Fruit fly (Drosophila melanogaster) whole organism, embryonic: ENCODE data around the gene CG43116.

Source experiments
- CG10565 ChIP-seq: fragments of 200-800 bp; sonication (Bioruptor generic); optimal IDR thresholded peaks from 3 replicates; lab custom pipeline; 2016; ENCODE audit warnings: missing biosample characterization, mild to moderate bottlenecking, missing genetic modification characterization
- CG11093 ChIP-seq: fragments of 200-800 bp; sonication (Bioruptor generic); IDR thresholded peaks from 3 replicates; pipeline ENCODE4 v1.3.6; 2022; ENCODE audit warnings: missing biosample characterization, missing genetic modification characterization
- CG11723 ChIP-seq: fragments of 200-800 bp; sonication (Bioruptor generic); optimal IDR thresholded peaks from 2 replicates; lab custom pipeline; 2017; ENCODE audit warnings: missing biosample characterization, mild to moderate bottlenecking, missing genetic modification characterization
- CG12219 ChIP-seq: fragments of 200-800 bp; sonication (Bioruptor generic); optimal IDR thresholded peaks from 3 replicates; lab custom pipeline; 2018; ENCODE audit warnings: missing biosample characterization, mild to moderate bottlenecking, missing genetic modification characterization
- CG16863 ChIP-seq: fragments of 200-800 bp; sonication (Bioruptor generic); optimal IDR thresholded peaks from 3 replicates; lab custom pipeline; 2016; ENCODE audit warnings: missing biosample characterization, missing genetic modification characterization
- CG17385 ChIP-seq: fragments of 200-800 bp; sonication (Bioruptor generic); optimal IDR thresholded peaks from 3 replicates; lab custom pipeline; 2018; ENCODE audit warnings: missing biosample characterization, mild to moderate bottlenecking, missing genetic modification characterization
- CG18011 ChIP-seq: fragments of 200-800 bp; sonication (Bioruptor generic); optimal IDR thresholded peaks from 2 replicates; lab custom pipeline; 2017; ENCODE audit warnings: missing biosample characterization, missing genetic modification characterization, mild to moderate bottlenecking, moderate library complexity, missing genotype
- CG3995 ChIP-seq: fragments of 200-800 bp; sonication (Bioruptor generic); optimal IDR thresholded peaks from 3 replicates; lab custom pipeline; 2016; ENCODE audit warnings: missing biosample characterization, missing genetic modification characterization
- CG6175 ChIP-seq: fragments of 200-800 bp; sonication (Bioruptor generic); IDR thresholded peaks from 3 replicates; pipeline ENCODE4 v1.3.6; 2022; ENCODE audit warnings: missing biosample characterization, missing genetic modification characterization
- CG6854 ChIP-seq: fragments of 200-800 bp; sonication (Bioruptor generic); optimal IDR thresholded peaks from 3 replicates; lab custom pipeline; 2017; ENCODE audit warnings: missing biosample characterization, mild to moderate bottlenecking, missing genetic modification characterization
- CG7357 ChIP-seq: fragments of 200-800 bp; sonication (Bioruptor generic); IDR thresholded peaks from 3 replicates; pipeline ENCODE4 v1.3.6; 2022; ENCODE audit warnings: missing biosample characterization, missing genetic modification characterization
- CG8359 ChIP-seq: fragments of 200-800 bp; sonication (Bioruptor generic); optimal IDR thresholded peaks from 2 replicates; lab custom pipeline; 2017; ENCODE audit warnings: missing biosample characterization, mild to moderate bottlenecking, missing genetic modification characterization, borderline replicate concordance
- CG9876 ChIP-seq: fragments of 200-800 bp; sonication (Bioruptor generic); optimal IDR thresholded peaks from 2 replicates; lab custom pipeline; 2016; ENCODE audit warnings: missing biosample characterization, missing genetic modification characterization
- CoRest ChIP-seq: fragments of 200-800 bp; sonication (Bioruptor generic); optimal IDR thresholded peaks from 3 replicates; lab custom pipeline; 2018; ENCODE audit warnings: missing biosample characterization, mild to moderate bottlenecking, missing genetic modification characterization, moderate library complexity
- D ChIP-seq, 2 experiments: fragments of 200-800 bp in 1 of 2; fragments of >200 bp in 1 of 2; sonication (Bioruptor generic) in 1 of 2; optimal IDR thresholded peaks; 2 replicates in 1 of 2; 3 replicates in 1 of 2; lab custom pipeline; 2017; ENCODE audit warnings: mild to moderate bottlenecking in 1 of 2, missing biosample characterization in 1 of 2, missing genetic modification characterization in 1 of 2, missing genetic modification reagents in 1 of 2
- D19B ChIP-seq: fragments of 200-800 bp; sonication (Bioruptor generic); optimal IDR thresholded peaks from 2 replicates; lab custom pipeline; 2017; ENCODE audit warnings: missing biosample characterization, mild to moderate bottlenecking, missing genetic modification characterization
- H15 ChIP-seq: fragments of 200-800 bp; sonication (Bioruptor generic); IDR thresholded peaks from 3 replicates; pipeline ENCODE4 v1.3.6; 2022; ENCODE audit warnings: missing biosample characterization, missing genetic modification characterization
- HLHmδ ChIP-seq: fragments of 200-800 bp; sonication (Bioruptor generic); optimal IDR thresholded peaks from 2 replicates; lab custom pipeline; 2018; ENCODE audit warnings: missing biosample characterization, mild to moderate bottlenecking, missing genetic modification characterization, moderate library complexity
- MESR4 ChIP-seq: fragments of 200-800 bp; sonication (Bioruptor generic); optimal IDR thresholded peaks from 2 replicates; lab custom pipeline; 2018; ENCODE audit warnings: missing biosample characterization, mild to moderate bottlenecking, missing genetic modification characterization, moderate library complexity
- Meics ChIP-seq: fragments of 200-800 bp; sonication (Bioruptor generic); optimal IDR thresholded peaks from 2 replicates; lab custom pipeline; 2017; ENCODE audit warnings: missing biosample characterization, mild to moderate bottlenecking, missing genetic modification characterization
- Myb ChIP-seq: fragments of 200-800 bp; sonication (Bioruptor generic); optimal IDR thresholded peaks from 2 replicates; lab custom pipeline; 2016; ENCODE audit warnings: missing biosample characterization, missing genetic modification characterization
- Ravus ChIP-seq: fragments of 200-800 bp; sonication (Bioruptor generic); IDR thresholded peaks from 2 replicates; pipeline ENCODE4 v1.3.6; 2022; ENCODE audit warnings: missing biosample characterization, missing genetic modification characterization
- Rx ChIP-seq: fragments of 200-800 bp; sonication (Bioruptor generic); IDR thresholded peaks from 2 replicates; pipeline ENCODE4 v1.3.6; 2022; ENCODE audit warnings: missing biosample characterization, missing genetic modification characterization
- Sin3A ChIP-seq: fragments of >200 bp; optimal IDR thresholded peaks from 2 replicates; lab custom pipeline; 2018
- Vsx1 ChIP-seq: fragments of 200-800 bp; sonication (Bioruptor generic); optimal IDR thresholded peaks from 2 replicates; lab custom pipeline; 2017; ENCODE audit warnings: missing biosample characterization, mild to moderate bottlenecking, missing genetic modification characterization, missing genetic modification reagents
- Xrp1 ChIP-seq: fragments of 200-800 bp; sonication (Bioruptor generic); IDR thresholded peaks from 2 replicates; pipeline ENCODE4 v1.3.6; 2022; ENCODE audit warnings: missing biosample characterization, missing genetic modification characterization
- croc ChIP-seq: fragments of 200-800 bp; sonication (Bioruptor generic); conservative IDR thresholded peaks from 3 replicates; pipeline ENCODE4 v1.3.6; 2022; ENCODE audit warnings: missing biosample characterization, missing genetic modification characterization
- dimm ChIP-seq: fragments of 200-800 bp; sonication (Bioruptor generic); IDR thresholded peaks from 2 replicates; pipeline ENCODE4 v1.3.6; 2022; ENCODE audit warnings: missing biosample characterization, missing genetic modification characterization
- fd3F ChIP-seq: fragments of 200-800 bp; sonication (Bioruptor generic); optimal IDR thresholded peaks from 2 replicates; lab custom pipeline; 2018; ENCODE audit warnings: missing biosample characterization, mild to moderate bottlenecking, missing genetic modification characterization, moderate library complexity
- fd64A ChIP-seq: fragments of 200-800 bp; sonication (Bioruptor generic); optimal IDR thresholded peaks from 3 replicates; lab custom pipeline; 2018; ENCODE audit warnings: missing biosample characterization, mild to moderate bottlenecking, missing genetic modification characterization
- hb ChIP-seq: fragments of 200-800 bp; sonication (Bioruptor generic); IDR thresholded peaks from 3 replicates; pipeline ENCODE4 v1.3.6; 2022; ENCODE audit warnings: missing biosample characterization, missing genetic modification characterization; ENCODE audit not compliant: partially characterized antibody
- hbn ChIP-seq: fragments of 200-800 bp; sonication (Bioruptor generic); IDR thresholded peaks from 2 replicates; pipeline ENCODE4 v1.3.6; 2022; ENCODE audit warnings: missing biosample characterization, missing genetic modification characterization; ENCODE audit not compliant: partially characterized antibody
- jigr1 ChIP-seq: fragments of 200-800 bp; sonication (Bioruptor generic); IDR thresholded peaks from 3 replicates; pipeline ENCODE4 v1.3.6; 2022; ENCODE audit warnings: missing biosample characterization, missing genetic modification characterization
- nom ChIP-seq: fragments of 200-800 bp; sonication (Bioruptor generic); optimal IDR thresholded peaks from 2 replicates; lab custom pipeline; 2017; ENCODE audit warnings: missing biosample characterization, missing genetic modification characterization, mild to moderate bottlenecking, moderate library complexity, missing genetic modification reagents
- org-1 ChIP-seq: fragments of 200-800 bp; sonication (Bioruptor generic); optimal IDR thresholded peaks from 2 replicates; lab custom pipeline; 2017; ENCODE audit warnings: missing biosample characterization, missing genetic modification characterization
- otp ChIP-seq: fragments of 200-800 bp; sonication (Bioruptor generic); IDR thresholded peaks from 3 replicates; pipeline ENCODE4, ENCODE4 v1.3.6; 2022; ENCODE audit warnings: missing biosample characterization, missing genetic modification characterization
- pnt ChIP-seq: fragments of 200-800 bp; sonication (Bioruptor generic); optimal IDR thresholded peaks from 3 replicates; lab custom pipeline; 2016; ENCODE audit warnings: missing biosample characterization, missing genetic modification characterization
- pzg ChIP-seq: fragments of 200-800 bp; sonication (Bioruptor generic); optimal IDR thresholded peaks from 3 replicates; lab custom pipeline; 2018; ENCODE audit warnings: missing biosample characterization, mild to moderate bottlenecking, missing genetic modification characterization, moderate library complexity
- repo ChIP-seq: fragments of 200-800 bp; sonication (Bioruptor generic); optimal IDR thresholded peaks from 2 replicates; lab custom pipeline; 2016; ENCODE audit warnings: missing biosample characterization, missing genetic modification characterization
- row ChIP-seq: fragments of 200-800 bp; sonication (Bioruptor generic); IDR thresholded peaks from 3 replicates; pipeline ENCODE4 v1.3.6; 2022; ENCODE audit warnings: missing biosample characterization, missing genetic modification characterization
- sc ChIP-seq, 3 experiments: fragments of >200 bp in 2 of 3; fragments of 200-800 bp in 1 of 3; sonication (Bioruptor generic) in 1 of 3; optimal IDR thresholded peaks; 2 replicates in 2 of 3; 3 replicates in 1 of 3; lab custom pipeline; 2017; ENCODE audit warnings: mild to moderate bottlenecking in 1 of 3, missing biosample characterization in 1 of 3, missing genetic modification characterization in 1 of 3, missing genetic modification reagents in 1 of 3
- seq ChIP-seq: fragments of 200-800 bp; sonication (Bioruptor generic); IDR thresholded peaks from 2 replicates; pipeline ENCODE4 v1.3.6; 2022; ENCODE audit warnings: missing biosample characterization, missing genetic modification characterization
- sug ChIP-seq: fragments of 200-800 bp; optimal IDR thresholded peaks from 2 replicates; lab custom pipeline; 2019; ENCODE audit warnings: missing biosample characterization, mild to moderate bottlenecking, missing genetic modification characterization, moderate library complexity
- tio ChIP-seq: fragments of 200-800 bp; sonication (Bioruptor generic); optimal IDR thresholded peaks from 2 replicates; lab custom pipeline; 2017; ENCODE audit warnings: missing biosample characterization, missing genetic modification characterization, inconsistent platforms
- tll ChIP-seq, 2 experiments: fragments of 200-800 bp in 1 of 2; fragments of >200 bp in 1 of 2; sonication (Bioruptor generic) in 1 of 2; optimal IDR thresholded peaks; 2 replicates each; lab custom pipeline; 2017 to 2019; ENCODE audit warnings: missing biosample characterization in 2 of 2, missing genetic modification characterization in 2 of 2, mild to moderate bottlenecking in 1 of 2, moderate library complexity in 1 of 2
- trem ChIP-seq: fragments of 200-800 bp; optimal IDR thresholded peaks from 3 replicates; lab custom pipeline; 2019; ENCODE audit warnings: missing biosample characterization, mild to moderate bottlenecking, missing genetic modification characterization, moderate library complexity
- tup ChIP-seq: fragments of 200-800 bp; sonication (Bioruptor generic); optimal IDR thresholded peaks from 2 replicates; lab custom pipeline; 2016; ENCODE audit warnings: missing biosample characterization, mild to moderate bottlenecking, missing genetic modification characterization, moderate library complexity

CG43116 gene

DNA sequence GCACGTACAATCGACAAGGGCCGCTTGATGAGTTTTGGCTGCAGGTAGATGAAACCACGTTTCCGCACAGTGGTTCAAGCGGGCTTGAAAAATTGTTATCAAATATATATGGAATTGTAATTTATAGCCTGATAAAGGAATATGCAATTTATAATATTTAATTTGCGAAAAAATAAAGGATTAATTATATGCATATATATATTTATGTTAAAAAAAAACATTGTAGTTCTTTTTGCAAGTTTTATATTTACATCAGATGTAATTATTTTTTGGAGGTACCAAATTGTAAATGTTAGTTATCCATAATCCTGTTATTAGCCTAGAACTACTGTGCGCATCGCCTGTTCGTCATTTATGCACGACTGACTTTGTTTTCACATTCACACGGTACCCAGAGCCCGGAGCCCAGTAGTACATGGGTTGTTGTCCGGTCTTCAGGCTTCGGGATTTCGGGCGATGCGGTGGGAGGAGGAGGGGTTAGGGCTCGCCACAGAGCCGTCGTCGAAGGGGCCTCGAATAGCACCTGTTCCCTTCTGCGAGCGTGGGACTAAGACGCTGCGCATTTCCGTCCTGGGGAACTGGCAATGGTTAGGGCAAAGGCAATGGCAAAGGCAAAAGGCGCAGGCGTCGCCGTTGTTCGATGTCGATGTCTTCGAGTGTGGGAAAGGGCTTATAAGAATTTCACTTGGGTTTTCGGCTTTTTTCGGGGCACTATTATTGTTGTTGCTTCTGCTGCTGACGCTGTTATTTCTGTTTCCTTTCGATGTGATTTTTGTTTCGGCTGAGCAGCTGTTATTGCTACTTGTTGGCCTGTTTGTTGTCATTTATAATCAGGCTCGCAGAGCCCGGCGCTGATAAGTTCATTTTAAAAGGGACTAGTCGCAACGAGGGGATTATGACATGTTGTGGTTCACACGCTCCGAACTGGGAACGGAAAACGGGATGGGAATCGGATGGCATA is 21.3 kb upstream of the CG43116 start (continued):
- peak; percentile 72 for TF ChIP-seq row
- TF ChIP-seq CG6854: no peak
- no peak for TF ChIP-seq CG6175
- no peak for TF ChIP-seq MESR4 (GFP tag; lab: Kevin White, UChicago)
- peak; percentile 79 for TF ChIP-seq tio
- no peak for TF ChIP-seq sug (tag; lab: Kevin White, UChicago)
- no peak for TF ChIP-seq Ravus
- no peak for TF ChIP-seq fd64A
- no peak for TF ChIP-seq D19B (GFP tag; lab: Kevin White, UChicago)
- TF ChIP-seq repo (GFP tag; lab: Kevin White, UChicago): no peak
- TF ChIP-seq CG3995 (GFP tag; lab: Kevin White, UChicago): no peak
- peak; percentile 74 for TF ChIP-seq CG11723 (GFP tag; lab: Kevin White, UChicago)
- no peak for TF ChIP-seq otp (GFP tag; lab: Robert Waterston, UW)
- peak; percentile 34; the same call in 1 of the 3 replicates for TF ChIP-seq H15 (GFP tag; lab: Robert Waterston, UW)
- TF ChIP-seq pnt (GFP tag; lab: Kevin White, UChicago): no peak
- TF ChIP-seq org-1 (GFP tag; lab: Kevin White, UChicago): peak; percentile 77
- TF ChIP-seq Rx (GFP tag; lab: Robert Waterston, UW): no peak; the same call in 1 of the 2 replicates
- 0 out of 2 replicates have a peak, but pooled peaks have one; percentile 19 for TF ChIP-seq dimm (GFP tag; lab: Robert Waterston, UW)
- peak; percentile 46 for TF ChIP-seq Meics (GFP tag; lab: Kevin White, UChicago)
- TF ChIP-seq croc (GFP tag; lab: Robert Waterston, UW): peak; percentile 88
- peak; percentile 77 for TF ChIP-seq Vsx1 (GFP tag; lab: Kevin White, UChicago)
- TF ChIP-seq Xrp1: peak; percentile 92
- peak; percentile 4 for TF ChIP-seq D (optimal IDR thresholded peaks at IDR 0.05; lab: Kevin White, UChicago)
- TF ChIP-seq D (GFP tag; optimal IDR thresholded peaks at IDR 0.05; lab: Kevin White, UChicago): peak; percentile 92
- no peak for TF ChIP-seq hbn (GFP tag; lab: Robert Waterston, UW)
- no peak for TF ChIP-seq sc (optimal IDR thresholded peaks at IDR 0.05; lab: Kevin White, UChicago)
- TF ChIP-seq sc (GFP tag; optimal IDR thresholded peaks at IDR 0.05; lab: Kevin White, UChicago): peak; percentile 76
- no peak for TF ChIP-seq Sin3A (lab: Kevin White, UChicago)
- TF ChIP-seq jigr1 (GFP tag; lab: Robert Waterston, UW): no peak
- TF ChIP-seq Myb: no peak
- TF ChIP-seq CG11093 (GFP tag; lab: Robert Waterston, UW): 0 out of 3 replicates have a peak, but pooled peaks have one; percentile 30
- TF ChIP-seq HLHmδ (GFP tag; lab: Kevin White, UChicago): peak; percentile 93
- no peak for TF ChIP-seq tup (GFP tag; lab: Kevin White, UChicago)
- TF ChIP-seq CG18011: no peak
- peak; percentile 92 for TF ChIP-seq CoRest (tag; lab: Kevin White, UChicago)
- peak; percentile 79 for TF ChIP-seq trem
- no peak for TF ChIP-seq seq (GFP tag; lab: Robert Waterston, UW)
- peak; percentile 1 for TF ChIP-seq fd3F (GFP tag; lab: Kevin White, UChicago)
- peak; percentile 79 for TF ChIP-seq CG8359
- TF ChIP-seq CG10565 (GFP tag; lab: Kevin White, UChicago): peak; percentile 22
- peak in 1 of 2 experiments; percentile 91 for TF ChIP-seq tll (GFP tag; optimal IDR thresholded peaks at IDR 0.05; lab: Kevin White, UChicago)
- no peak for TF ChIP-seq hb (GFP tag; lab: Robert Waterston, UW)
- TF ChIP-seq CG12219 (GFP tag; lab: Kevin White, UChicago): peak; percentile 56
- no peak for TF ChIP-seq pzg (GFP tag; lab: Kevin White, UChicago)
- peak; percentile 67 for TF ChIP-seq CG17385
- peak; percentile 86 for TF ChIP-seq nom (GFP tag; lab: Kevin White, UChicago)
- no peak for TF ChIP-seq CG16863 (GFP tag; lab: Kevin White, UChicago)
- no peak for TF ChIP-seq CG9876 (GFP tag; lab: Kevin White, UChicago)
- 0 out of 3 replicates have a peak, but pooled peaks have one; percentile 55 for TF ChIP-seq CG7357 (GFP tag; lab: Robert Waterston, UW)
